Worm (Caenorhabditis elegans): ENCODE data around the gene let-858.

- TF ChIP-seq him-1 (tag; optimal IDR thresholded peaks at IDR 0.05) (no peak), W03F9.2 (tag; optimal IDR thresholded peaks at IDR 0.05) (no peak)
Observed at ce11 chrII:11030297-11030696, 8.1 kb downstream of the let-858 start, which contains the start of gene nlp-18.
